Worm (Caenorhabditis elegans): ENCODE measurements around the gene F08D12.2.
A peak's percentile ranks its signal among the peaks of the same experiment; 100 is the strongest.

Gene F08D12.2

DNA sequence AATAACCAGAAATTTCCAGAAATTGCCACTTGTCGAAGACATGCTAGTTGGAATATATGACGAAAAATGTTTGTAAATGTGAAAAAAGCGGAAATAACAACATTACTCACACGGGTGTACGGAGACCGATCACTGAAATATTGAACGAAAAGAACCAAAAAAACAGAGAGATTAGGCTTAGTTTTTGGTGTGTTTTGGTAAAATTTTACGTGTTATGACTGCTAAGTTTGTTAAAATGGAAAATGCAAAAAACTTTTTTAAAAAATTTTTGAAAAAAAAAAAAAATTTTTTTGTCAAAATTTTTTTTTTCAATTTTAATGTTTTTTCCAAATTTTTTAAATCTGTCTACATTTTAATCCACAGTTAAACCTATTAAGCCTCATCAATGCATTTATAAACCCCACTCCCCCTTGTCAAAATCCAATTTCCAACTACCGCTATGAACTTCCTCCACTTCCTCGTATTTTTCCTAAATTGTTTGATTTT is 41.0 kb downstream of the F08D12.2 start, which contains the start of the genes fut-4 and K12H6.10:
Gene fut-4 (minus strand): TSS at position 101 of the 486 bp plus-strand sequence.
Gene K12H6.10 (plus strand): TSS at position 436 of the 486 bp plus-strand sequence.
- TF ChIP-seq ceh-36 (tag; optimal IDR thresholded peaks at IDR 0.05), result no peak
- TF ChIP-seq F13C5.2 (tag; optimal IDR thresholded peaks at IDR 0.05), result no peak
- no peak for TF ChIP-seq tra-4 (tag; optimal IDR thresholded peaks at IDR 0.05)
- no peak for TF ChIP-seq hmg-4 (GFP tag; optimal IDR thresholded peaks at IDR 0.05)
- no peak for TF ChIP-seq hmbx-1 (tag; optimal IDR thresholded peaks at IDR 0.05)
- no peak for TF ChIP-seq aly-1 (tag; optimal IDR thresholded peaks at IDR 0.05)
- TF ChIP-seq flt-1 (GFP tag; IDR thresholded peaks at IDR 0.05), result no peak

DNA sequence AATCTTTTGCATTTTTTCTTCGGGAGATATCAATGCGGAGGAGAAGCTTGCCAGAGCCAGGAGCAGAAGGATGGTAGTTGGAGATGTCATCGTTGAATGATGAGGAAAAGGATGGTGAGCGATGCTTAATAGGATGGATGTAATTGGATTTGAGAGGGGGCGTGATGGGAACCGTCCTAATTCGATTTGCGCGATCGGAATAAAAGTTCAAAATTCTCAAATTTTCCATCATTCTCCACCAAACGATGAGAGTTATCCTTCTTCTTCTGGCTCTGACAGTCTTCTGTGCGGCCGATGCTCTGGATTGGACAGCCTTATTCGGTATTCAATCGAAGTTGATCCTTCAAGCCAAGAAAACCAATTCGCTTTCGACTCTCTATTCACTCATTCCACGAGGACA is 42.7 kb downstream of the F08D12.2 start, which contains the start of the genes K12H6.4 and K12H6.9:
Gene K12H6.4 (minus strand): TSS at position 101 of the 400 bp plus-strand sequence.
Gene K12H6.9 (plus strand): TSS at position 236 of the 400 bp plus-strand sequence.
- no peak for TF ChIP-seq tra-4 (tag; optimal IDR thresholded peaks at IDR 0.05)

- TF ChIP-seq tbx-11 (GFP tag; IDR thresholded peaks at IDR 0.05), result no peak
These were observed 44.6 kb downstream of the F08D12.2 start, which contains the start of gene K12H6.5 for ce11 chrII:2826073-2826472. Gene K12H6.5, minus strand, starts transcription at chrII:2826173.

DNA sequence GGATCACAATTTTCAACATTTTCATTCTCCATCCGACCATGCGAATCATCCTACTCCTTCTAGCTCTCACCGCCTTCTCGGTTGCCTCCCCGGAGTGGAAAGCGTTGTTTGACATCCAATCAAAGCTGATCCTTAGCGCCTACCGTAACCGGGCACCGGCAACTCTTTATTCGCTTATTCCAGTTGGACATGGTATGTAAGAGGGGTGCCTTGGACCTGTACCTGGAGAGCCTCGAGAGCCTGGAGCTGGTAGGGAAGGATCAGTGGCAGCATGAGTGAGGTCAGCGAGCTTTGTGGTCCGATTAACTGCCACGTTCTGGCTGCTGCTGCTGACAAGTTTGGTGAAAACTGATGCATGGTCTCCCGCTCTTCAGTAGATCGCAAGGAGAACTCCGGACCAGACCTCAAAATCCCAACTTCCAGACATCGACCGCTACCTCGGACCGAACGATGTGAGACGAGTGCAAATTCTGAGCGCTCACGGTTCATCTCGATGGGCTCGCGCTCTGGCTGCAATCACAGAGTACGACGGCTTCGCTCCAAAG is 46.5 kb downstream of the F08D12.2 start, which contains the start of gene K12H6.8:
Gene K12H6.8 (plus strand): TSS at position 38 of the 545 bp plus-strand sequence.
- no peak for TF ChIP-seq hmg-4 (GFP tag; optimal IDR thresholded peaks at IDR 0.05)
- peak; percentile 73 for TF ChIP-seq ama-1 (optimal IDR thresholded peaks at IDR 0.05)
- no peak for TF ChIP-seq ceh-36 (tag; optimal IDR thresholded peaks at IDR 0.05)
- TF ChIP-seq pes-1 (GFP tag; IDR thresholded peaks at IDR 0.05), result no peak

DNA sequence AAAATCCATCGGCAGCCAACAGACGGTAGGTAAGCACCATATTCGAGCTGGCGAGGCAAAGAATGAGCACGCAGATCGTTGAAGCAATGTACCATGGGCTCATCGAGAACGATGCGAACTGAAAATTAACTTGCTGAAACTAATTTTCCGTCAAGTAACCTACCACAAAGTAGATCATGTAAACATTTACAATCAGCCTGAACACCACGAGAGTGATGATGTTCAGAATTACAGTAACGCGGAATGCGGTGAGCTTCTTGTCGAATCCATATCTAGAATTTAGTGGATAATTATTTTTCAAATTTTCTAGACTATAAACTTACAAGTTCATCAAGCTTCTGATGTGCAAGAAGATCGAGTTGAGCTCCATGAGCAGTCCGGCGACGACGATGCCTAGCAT is 48.0 kb downstream of the F08D12.2 start:
- TF ChIP-seq sea-1 (GFP tag; conservative IDR thresholded peaks at IDR 0.05) (no peak), hnd-1 (tag; optimal IDR thresholded peaks at IDR 0.05) (no peak), hmbx-1 (tag; optimal IDR thresholded peaks at IDR 0.05) (no peak), tbx-37 (GFP tag; conservative IDR thresholded peaks at IDR 0.05) (no peak), aly-1 (tag; optimal IDR thresholded peaks at IDR 0.05) (no peak), tra-4 (tag; optimal IDR thresholded peaks at IDR 0.05) (no peak), ceh-36 (tag; optimal IDR thresholded peaks at IDR 0.05) (no peak), ama-1 (optimal IDR thresholded peaks at IDR 0.05) (no peak), F13C5.2 (tag; optimal IDR thresholded peaks at IDR 0.05) (no peak), ceh-13 (GFP tag; optimal IDR thresholded peaks at IDR 0.05) (no peak), tbx-11 (GFP tag; IDR thresholded peaks at IDR 0.05) (no peak), flt-1 (GFP tag; IDR thresholded peaks at IDR 0.05) (no peak), scrt-1 (GFP tag; IDR thresholded peaks at IDR 0.05) (no peak), B0310.2 (tag; optimal IDR thresholded peaks at IDR 0.05) (no peak), hmg-4 (GFP tag; optimal IDR thresholded peaks at IDR 0.05) (no peak), ets-7 (tag; optimal IDR thresholded peaks at IDR 0.05) (no peak), pes-1 (GFP tag; IDR thresholded peaks at IDR 0.05) (no peak)

DNA sequence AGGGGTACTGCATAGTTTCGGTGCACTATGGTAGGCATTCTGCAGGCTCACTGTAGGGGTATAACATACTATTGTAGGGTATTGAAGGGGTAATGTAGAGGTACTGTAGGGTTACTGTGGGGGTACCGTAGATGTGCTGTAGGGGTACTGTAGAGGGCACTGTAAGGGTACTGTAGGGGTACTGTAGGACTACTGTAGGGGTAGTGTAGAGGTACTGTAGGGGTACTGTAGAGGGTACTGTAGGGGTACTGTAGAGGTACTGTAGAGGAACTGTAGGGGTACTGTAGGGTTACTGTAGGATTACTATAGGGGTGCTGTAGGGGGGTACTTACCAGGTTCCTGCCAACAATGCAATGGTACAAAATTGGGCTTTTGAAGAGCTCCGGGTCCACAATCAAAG is 48.7 kb downstream of the F08D12.2 start:
- no peak for TF ChIP-seq tbx-37 (GFP tag; conservative IDR thresholded peaks at IDR 0.05)
- no peak for TF ChIP-seq ceh-13 (GFP tag; optimal IDR thresholded peaks at IDR 0.05)
- no peak for TF ChIP-seq scrt-1 (GFP tag; IDR thresholded peaks at IDR 0.05)
- no peak for TF ChIP-seq ets-7 (tag; optimal IDR thresholded peaks at IDR 0.05)
- no peak for TF ChIP-seq flt-1 (GFP tag; IDR thresholded peaks at IDR 0.05)

- no peak for TF ChIP-seq F13C5.2 (tag; optimal IDR thresholded peaks at IDR 0.05)
- no peak for TF ChIP-seq ets-7 (tag; optimal IDR thresholded peaks at IDR 0.05)
- no peak for TF ChIP-seq tbx-11 (GFP tag; IDR thresholded peaks at IDR 0.05)
- TF ChIP-seq flt-1 (GFP tag; IDR thresholded peaks at IDR 0.05), result no peak
- TF ChIP-seq hmbx-1 (tag; optimal IDR thresholded peaks at IDR 0.05), result no peak
- TF ChIP-seq ceh-13 (GFP tag; optimal IDR thresholded peaks at IDR 0.05), result no peak
- TF ChIP-seq tbx-37 (GFP tag; conservative IDR thresholded peaks at IDR 0.05), result no peak
- no peak for TF ChIP-seq pes-1 (GFP tag; IDR thresholded peaks at IDR 0.05)
- no peak for TF ChIP-seq hnd-1 (tag; optimal IDR thresholded peaks at IDR 0.05)
- TF ChIP-seq sea-1 (GFP tag; conservative IDR thresholded peaks at IDR 0.05), result no peak
- TF ChIP-seq tra-4 (tag; optimal IDR thresholded peaks at IDR 0.05), result no peak
- TF ChIP-seq ama-1 (optimal IDR thresholded peaks at IDR 0.05), result no peak
- TF ChIP-seq B0310.2 (tag; optimal IDR thresholded peaks at IDR 0.05), result no peak
These were observed 49.7 kb downstream of the F08D12.2 start, which contains the start of gene K12H6.6 for ce11 chrII:2831173-2831572. Gene K12H6.6, minus strand, starts transcription at chrII:2831233.

ce11 chrII:2832098-2832497 is 50.6 kb downstream of the F08D12.2 start:
- TF ChIP-seq scrt-1 (GFP tag; IDR thresholded peaks at IDR 0.05) (no peak), B0310.2 (tag; optimal IDR thresholded peaks at IDR 0.05) (no peak), hnd-1 (tag; optimal IDR thresholded peaks at IDR 0.05) (no peak), tra-4 (tag; optimal IDR thresholded peaks at IDR 0.05) (no peak), flt-1 (GFP tag; IDR thresholded peaks at IDR 0.05) (no peak), ama-1 (optimal IDR thresholded peaks at IDR 0.05) (no peak), F13C5.2 (tag; optimal IDR thresholded peaks at IDR 0.05) (no peak), tbx-11 (GFP tag; IDR thresholded peaks at IDR 0.05) (no peak), pes-1 (GFP tag; IDR thresholded peaks at IDR 0.05) (no peak), hmg-4 (GFP tag; optimal IDR thresholded peaks at IDR 0.05) (no peak)

DNA sequence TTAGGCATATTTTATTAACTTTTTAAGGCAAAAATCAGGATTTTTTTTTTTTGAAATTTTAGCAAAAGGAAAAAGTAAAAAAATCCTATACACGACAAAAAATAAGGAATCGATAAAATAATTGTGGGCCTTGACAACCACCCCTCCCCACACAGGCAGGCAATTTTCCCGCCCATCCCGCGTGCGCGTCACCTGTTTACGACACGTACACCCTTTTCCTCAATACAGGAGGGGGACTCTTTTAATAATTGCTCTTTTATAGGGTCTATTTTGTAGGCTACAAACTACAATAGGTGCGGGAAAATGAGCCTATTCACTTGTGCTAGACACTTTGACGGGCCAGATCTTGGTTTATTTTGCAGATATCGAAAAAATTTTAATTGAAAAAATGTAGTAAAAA is 51.1 kb downstream of the F08D12.2 start:
- no peak for TF ChIP-seq ceh-36 (tag; optimal IDR thresholded peaks at IDR 0.05)
- no peak for TF ChIP-seq tbx-37 (GFP tag; conservative IDR thresholded peaks at IDR 0.05)
- no peak for TF ChIP-seq pes-1 (GFP tag; IDR thresholded peaks at IDR 0.05)
- TF ChIP-seq hmg-4 (GFP tag; optimal IDR thresholded peaks at IDR 0.05), result peak; percentile 9
- TF ChIP-seq ceh-13 (GFP tag; optimal IDR thresholded peaks at IDR 0.05), result no peak
